Worm (Caenorhabditis elegans): ENCODE measurements around the gene C45H4.13.
"Not testable (repeated sequence)": the region's sequence is repeated elsewhere in the genome, so short reads cannot be mapped to it uniquely, and the experiment has no call there.

Gene C45H4.13

DNA sequence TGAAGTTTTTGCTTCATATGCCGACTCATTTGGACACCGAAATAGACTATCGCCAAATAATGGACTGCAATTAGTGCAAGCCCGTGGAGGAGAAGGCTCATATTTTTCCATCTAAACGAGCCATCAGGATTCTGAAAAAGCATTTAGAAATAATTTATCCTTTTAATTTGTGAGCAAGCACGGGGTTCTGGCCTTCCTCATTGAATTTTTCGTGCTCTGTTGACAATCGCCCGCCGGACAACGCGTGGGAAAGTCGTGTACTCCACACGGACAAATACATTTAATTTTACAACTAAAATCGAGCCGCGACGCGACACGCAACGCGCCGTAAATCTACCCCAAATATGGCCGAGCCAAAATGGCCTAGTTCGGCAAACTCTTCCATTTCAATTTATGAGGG is 6.4 kb downstream of the C45H4.13 start, which contains the start of gene F22F7.12:
TSS of gene F22F7.12 (minus strand) at position 101 of the 400 bp plus-strand sequence.
- TF ChIP-seq sea-2 (GFP tag; optimal IDR thresholded peaks at IDR 0.05); fkh-10 (GFP tag; optimal IDR thresholded peaks at IDR 0.05); nhr-237 (tag; optimal IDR thresholded peaks at IDR 0.05): not testable (repeated sequence)

DNA sequence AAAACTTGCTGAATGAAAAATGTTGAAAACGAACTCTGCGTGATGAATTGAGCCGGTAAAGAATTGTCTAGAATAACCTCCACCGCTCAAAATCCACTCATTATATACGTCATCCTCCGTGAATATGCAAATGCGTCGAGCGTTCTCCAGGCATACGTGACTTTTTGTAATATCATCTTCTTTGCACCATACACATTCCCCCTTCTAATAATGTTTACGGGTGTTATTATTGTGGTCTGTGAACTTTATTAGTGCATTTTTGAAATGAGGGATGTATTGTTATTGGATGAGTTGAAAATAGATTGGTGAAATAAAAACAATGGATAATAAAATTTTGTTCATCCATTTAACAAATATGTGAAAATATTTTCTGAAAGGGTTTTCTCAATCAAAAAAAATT is 10.9 kb downstream of the C45H4.13 start, which contains the start of gene F22F7.7:
TSS of gene F22F7.7 (minus strand) at position 125 of the 400 bp plus-strand sequence.
- TF ChIP-seq nhr-43 (tag; optimal IDR thresholded peaks at IDR 0.05; ENCODE audit: poor library complexity, severe bottlenecking) (no peak), unc-39 (tag; optimal IDR thresholded peaks at IDR 0.05) (no peak), lin-15B (tag; optimal IDR thresholded peaks at IDR 0.05) (no peak), lsy-12 (tag; optimal IDR thresholded peaks at IDR 0.05) (no peak), ceh-16 (tag; optimal IDR thresholded peaks at IDR 0.05) (no peak), tbx-2 (tag; optimal IDR thresholded peaks at IDR 0.05) (no peak), mml-1 (tag; optimal IDR thresholded peaks at IDR 0.05) (no peak)

DNA sequence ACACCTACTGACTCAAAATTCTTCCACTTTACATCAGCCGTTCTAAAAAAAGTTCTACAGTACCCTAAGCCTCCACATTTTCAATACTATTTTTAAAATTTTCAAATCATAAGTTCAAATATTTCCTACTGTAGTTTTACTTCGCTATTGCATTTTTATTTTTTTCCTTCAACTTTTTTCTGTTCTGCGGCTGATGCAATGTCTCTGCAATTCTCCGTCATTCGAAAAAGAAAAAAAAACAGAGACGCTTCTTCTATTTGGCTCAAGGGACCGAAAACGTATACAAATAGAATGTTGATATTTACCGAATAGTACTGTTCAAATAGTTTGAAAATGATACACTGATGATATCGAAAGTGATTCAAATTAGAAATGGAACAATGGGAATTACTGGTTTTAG is 12.5 kb downstream of the C45H4.13 start:
- TF ChIP-seq jun-1 (tag; optimal IDR thresholded peaks at IDR 0.05) = peak; percentile 28
- no peak for TF ChIP-seq nhr-76 (tag; optimal IDR thresholded peaks at IDR 0.05)
- no peak for TF ChIP-seq ztf-4 (tag; optimal IDR thresholded peaks at IDR 0.05)
- no peak for TF ChIP-seq nhr-43 (tag; optimal IDR thresholded peaks at IDR 0.05; ENCODE audit: poor library complexity, severe bottlenecking)

DNA sequence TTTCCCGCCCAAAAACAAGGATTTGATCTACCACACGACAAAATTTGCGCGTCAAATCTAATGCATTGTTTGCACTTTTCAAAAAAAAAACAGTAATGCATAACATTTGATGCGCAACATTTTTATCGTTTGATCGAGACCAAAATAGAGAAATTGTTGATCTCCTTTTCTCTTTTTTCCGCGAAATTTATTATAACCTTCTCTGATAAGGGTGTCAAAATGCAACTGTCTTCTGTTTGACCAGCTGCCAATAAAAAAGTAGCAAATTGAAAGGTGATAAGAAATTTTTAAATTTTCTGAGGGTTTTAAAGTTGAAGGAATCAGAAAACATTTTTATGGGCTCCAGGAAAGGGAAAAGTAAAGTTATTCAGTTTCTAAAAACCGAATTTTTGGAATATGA is 13.8 kb downstream of the C45H4.13 start:
- TF ChIP-seq nhr-12 (tag; optimal IDR thresholded peaks at IDR 0.05) (no peak), unc-62 (GFP tag; optimal IDR thresholded peaks at IDR 0.05) (no peak), elt-2 (tag; optimal IDR thresholded peaks at IDR 0.05) (peak; percentile 10), fkh-2 (tag; optimal IDR thresholded peaks at IDR 0.05) (no peak), ceh-16 (tag; optimal IDR thresholded peaks at IDR 0.05) (no peak), fkh-10 (GFP tag; optimal IDR thresholded peaks at IDR 0.05) (no peak), skn-1 (tag; optimal IDR thresholded peaks at IDR 0.05) (no peak), elt-1 (tag; optimal IDR thresholded peaks at IDR 0.05) (no peak), fos-1 (tag; optimal IDR thresholded peaks at IDR 0.05) (no peak), lin-15B (tag; optimal IDR thresholded peaks at IDR 0.05) (no peak), nfya-1 (tag; optimal IDR thresholded peaks at IDR 0.05; ENCODE audit: insufficient read depth) (no peak), nhr-76 (tag; optimal IDR thresholded peaks at IDR 0.05) (peak; percentile 59), nhr-25 (tag; optimal IDR thresholded peaks at IDR 0.05) (no peak), pqm-1 (tag; optimal IDR thresholded peaks at IDR 0.05) (no peak), zag-1 (tag; optimal IDR thresholded peaks at IDR 0.05) (no peak), hmg-11 (tag; optimal IDR thresholded peaks at IDR 0.05) (no peak), nhr-23 (tag; optimal IDR thresholded peaks at IDR 0.05) (no peak)

DNA sequence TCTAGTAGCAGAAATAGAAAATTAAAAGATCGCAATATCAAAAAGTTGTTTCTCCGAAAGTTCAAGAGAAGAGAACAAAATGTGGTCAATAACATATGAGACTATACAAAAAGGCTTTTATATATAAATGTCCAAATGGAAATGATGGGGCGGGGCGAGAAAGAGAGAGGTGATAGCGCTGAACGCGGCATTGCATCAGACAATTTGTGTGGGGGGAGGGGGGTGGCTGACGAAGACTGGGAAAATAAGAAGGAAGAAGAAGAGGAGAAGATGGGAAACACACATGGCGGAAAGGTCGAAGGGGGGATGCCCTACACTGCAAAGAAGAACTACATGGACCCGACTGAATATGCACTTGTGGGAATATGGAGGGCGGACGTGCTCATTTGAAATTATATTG is 15.5 kb downstream of the C45H4.13 start:
- TF ChIP-seq egl-5 (tag; optimal IDR thresholded peaks at IDR 0.05) = no peak
- no peak for TF ChIP-seq pqm-1 (tag; optimal IDR thresholded peaks at IDR 0.05)
- TF ChIP-seq sea-2 (GFP tag; optimal IDR thresholded peaks at IDR 0.05) = no peak
- no peak for TF ChIP-seq nhr-12 (tag; optimal IDR thresholded peaks at IDR 0.05)
- TF ChIP-seq fkh-2 (tag; optimal IDR thresholded peaks at IDR 0.05) = no peak
- peak; percentile 52 for TF ChIP-seq nfya-1 (tag; optimal IDR thresholded peaks at IDR 0.05; ENCODE audit: insufficient read depth)
- no peak for TF ChIP-seq nhr-28 (tag; optimal IDR thresholded peaks at IDR 0.05)
- no peak for TF ChIP-seq R02D3.7 (tag; optimal IDR thresholded peaks at IDR 0.05)
- peak; percentile 39 for TF ChIP-seq lin-39 (tag; optimal IDR thresholded peaks at IDR 0.05)
- TF ChIP-seq pha-4 (tag; optimal IDR thresholded peaks at IDR 0.05) = no peak
- TF ChIP-seq tbx-2 (tag; optimal IDR thresholded peaks at IDR 0.05) = no peak
- TF ChIP-seq ceh-28 (tag; optimal IDR thresholded peaks at IDR 0.05) = no peak
- no peak for TF ChIP-seq unc-62 (GFP tag; optimal IDR thresholded peaks at IDR 0.05)
- no peak for TF ChIP-seq zag-1 (tag; optimal IDR thresholded peaks at IDR 0.05)
- no peak for TF ChIP-seq nhr-77 (tag; optimal IDR thresholded peaks at IDR 0.05)
- TF ChIP-seq eor-1 (tag; optimal IDR thresholded peaks at IDR 0.05) = no peak
- TF ChIP-seq nhr-25 (tag; optimal IDR thresholded peaks at IDR 0.05) = no peak
- TF ChIP-seq egl-27 (tag; optimal IDR thresholded peaks at IDR 0.05) = no peak
- no peak for TF ChIP-seq fos-1 (tag; optimal IDR thresholded peaks at IDR 0.05)
- TF ChIP-seq jun-1 (tag; optimal IDR thresholded peaks at IDR 0.05) = peak; percentile 86
- no peak for TF ChIP-seq elt-1 (tag; optimal IDR thresholded peaks at IDR 0.05)
- no peak for TF ChIP-seq unc-39 (tag; optimal IDR thresholded peaks at IDR 0.05)
- no peak for TF ChIP-seq elt-3 (tag; optimal IDR thresholded peaks at IDR 0.05)
- TF ChIP-seq ztf-4 (tag; optimal IDR thresholded peaks at IDR 0.05) = no peak
- TF ChIP-seq ZK546.5 (tag; optimal IDR thresholded peaks at IDR 0.05) = no peak
- TF ChIP-seq daf-12 (tag; optimal IDR thresholded peaks at IDR 0.05) = no peak
- peak; percentile 27 for TF ChIP-seq fkh-10 (GFP tag; optimal IDR thresholded peaks at IDR 0.05)
- TF ChIP-seq nhr-23 (tag; optimal IDR thresholded peaks at IDR 0.05) = no peak
- TF ChIP-seq mml-1 (tag; optimal IDR thresholded peaks at IDR 0.05) = no peak
- TF ChIP-seq ama-1 (optimal IDR thresholded peaks at IDR 0.05) = no peak
- TF ChIP-seq ceh-16 (tag; optimal IDR thresholded peaks at IDR 0.05) = no peak
- no peak for TF ChIP-seq lin-15B (tag; optimal IDR thresholded peaks at IDR 0.05)
- TF ChIP-seq nhr-76 (tag; optimal IDR thresholded peaks at IDR 0.05) = no peak
- TF ChIP-seq lsy-12 (tag; optimal IDR thresholded peaks at IDR 0.05) = no peak
- peak; percentile 11 for TF ChIP-seq elt-2 (tag; optimal IDR thresholded peaks at IDR 0.05)
- TF ChIP-seq aly-2 (tag; optimal IDR thresholded peaks at IDR 0.05) = no peak
- TF ChIP-seq hmg-11 (tag; optimal IDR thresholded peaks at IDR 0.05) = peak; percentile 54
- TF ChIP-seq nhr-43 (tag; optimal IDR thresholded peaks at IDR 0.05; ENCODE audit: poor library complexity, severe bottlenecking) = no peak
- TF ChIP-seq ceh-82 (tag; optimal IDR thresholded peaks at IDR 0.05) = no peak
